Fruit fly (Drosophila melanogaster): ENCODE results near the gene CG15741.

CG15741 gene

DNA sequence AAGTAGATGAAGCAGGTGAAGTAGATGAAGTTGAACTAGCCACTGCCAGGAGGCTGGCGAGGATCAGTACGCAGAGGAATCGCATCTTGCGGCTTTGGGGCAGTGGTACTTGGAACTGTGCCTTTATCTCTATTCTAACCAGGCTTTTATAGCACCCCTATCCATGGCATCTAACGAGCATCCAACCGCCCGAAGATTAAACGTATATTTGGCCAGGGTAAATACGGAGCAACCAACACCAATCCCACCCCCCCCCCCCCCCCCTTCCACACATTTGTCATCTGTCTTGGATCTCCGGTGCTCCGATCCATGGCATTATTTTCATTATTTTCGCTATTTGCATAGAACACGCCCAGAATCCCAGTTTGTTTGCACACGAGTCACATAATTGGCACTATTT lies at the start of gene CG15741:
Gene CG15741 (minus strand): TSS at position 101 of the 400 bp plus-strand sequence.
- TF ChIP-seq noc (tag; optimal IDR thresholded peaks at IDR 0.05): no peak

DNA sequence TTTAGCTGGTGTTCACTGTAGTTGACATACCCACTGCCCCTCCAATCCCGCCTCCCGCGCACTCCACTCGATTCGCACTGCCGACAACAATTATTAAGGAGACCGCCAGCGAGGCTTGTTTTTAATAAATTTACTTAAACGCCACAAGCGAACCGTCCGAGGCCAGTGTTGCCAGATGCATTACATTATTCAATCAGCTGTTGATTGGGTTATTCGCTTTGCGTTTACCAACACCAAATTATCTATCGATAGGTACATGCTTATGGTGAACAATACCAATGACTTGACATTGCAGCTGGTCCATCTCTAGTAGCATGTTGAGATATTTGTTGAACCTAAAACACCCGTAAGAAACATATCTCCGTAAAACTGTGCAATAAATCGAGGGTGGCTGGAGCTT lies 49.1 kb upstream of the CG15741 start, which contains the start of the genes CG10353 and SelG:
Gene CG10353 (minus strand): TSS at position 187 of the 400 bp plus-strand sequence.
Gene SelG (plus strand): TSS at position 309 of the 400 bp plus-strand sequence.
- peak; percentile 32 for TF ChIP-seq noc (tag; optimal IDR thresholded peaks at IDR 0.05)

DNA sequence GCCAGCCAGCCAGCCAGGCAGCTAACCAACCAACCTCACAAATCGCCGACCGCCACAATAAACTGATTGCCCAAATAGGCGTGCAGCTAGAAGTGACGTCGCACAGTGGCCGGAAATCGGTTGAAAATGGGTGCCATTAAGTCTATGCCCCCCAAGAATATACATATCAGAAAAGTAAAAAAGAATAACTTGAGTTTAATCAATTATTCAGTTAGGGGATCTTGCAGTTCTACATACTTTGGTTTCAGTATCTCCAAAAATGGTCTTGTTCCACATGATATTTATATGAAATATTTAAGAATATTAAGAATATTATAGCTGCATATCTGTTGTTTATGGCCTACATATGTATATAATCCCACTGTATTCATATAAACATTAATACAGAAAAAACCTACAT lies 47.5 kb upstream of the CG15741 start:
- TF ChIP-seq noc (tag; optimal IDR thresholded peaks at IDR 0.05): peak; percentile 64

DNA sequence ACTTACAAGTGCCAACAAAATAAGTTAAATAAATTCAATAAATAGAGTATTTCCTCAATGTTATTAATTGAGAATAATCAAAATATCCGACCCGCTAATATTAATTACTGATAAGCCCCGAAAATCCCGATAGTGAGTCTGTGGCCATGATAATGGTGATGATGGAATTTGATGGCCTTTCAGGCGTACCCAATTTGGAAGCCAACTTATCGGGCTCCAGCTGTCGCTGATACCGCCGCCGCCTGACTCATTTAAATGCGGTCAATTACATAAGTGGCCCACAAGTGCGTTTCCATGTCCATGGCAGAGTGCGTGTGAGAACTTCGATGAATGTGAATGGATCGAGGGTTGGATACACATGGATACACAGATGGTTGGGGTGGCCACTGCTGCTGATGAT lies 46.3 kb upstream of the CG15741 start:
- TF ChIP-seq noc (tag; optimal IDR thresholded peaks at IDR 0.05): no peak

DNA sequence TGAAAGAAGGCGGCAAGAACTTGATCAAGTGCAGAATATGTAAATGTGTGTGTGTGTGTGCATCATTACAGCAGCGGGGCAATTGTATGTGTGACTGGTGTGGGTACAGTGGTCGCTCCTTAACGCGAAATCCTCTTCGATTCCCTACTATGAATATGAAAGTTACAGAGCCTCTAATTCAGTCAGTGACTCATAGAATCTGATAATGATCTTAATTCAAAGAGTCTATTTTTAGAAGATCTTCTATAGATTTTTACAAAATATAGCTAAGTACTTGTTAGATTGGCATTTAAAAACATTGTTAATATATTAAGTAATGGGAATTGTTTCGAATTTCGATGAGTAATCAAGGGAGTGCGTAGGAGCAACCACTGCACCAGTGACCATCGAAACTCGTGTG lies 44.6 kb upstream of the CG15741 start:
- TF ChIP-seq noc (tag; optimal IDR thresholded peaks at IDR 0.05): no peak

DNA sequence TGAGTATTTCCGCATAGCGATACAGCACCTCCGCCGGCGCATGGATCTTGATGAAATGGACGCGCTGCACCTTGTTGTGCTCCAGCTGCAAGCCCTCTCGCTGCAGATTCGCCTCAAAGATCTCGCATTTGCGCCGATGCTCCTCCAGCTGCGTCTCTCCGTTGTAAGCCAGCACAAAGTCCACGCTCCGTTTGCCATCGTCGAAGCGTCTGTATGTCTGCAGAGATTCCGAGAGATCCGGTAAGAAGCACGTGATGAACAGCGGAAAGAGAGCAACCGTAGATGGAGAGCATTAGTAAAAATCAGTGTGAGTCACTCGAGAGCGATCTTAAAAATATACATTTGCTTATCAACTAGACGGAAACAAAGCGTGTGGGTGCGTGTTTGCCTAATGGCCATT lies 43.9 kb upstream of the CG15741 start:
- TF ChIP-seq noc (tag; optimal IDR thresholded peaks at IDR 0.05): no peak

DNA sequence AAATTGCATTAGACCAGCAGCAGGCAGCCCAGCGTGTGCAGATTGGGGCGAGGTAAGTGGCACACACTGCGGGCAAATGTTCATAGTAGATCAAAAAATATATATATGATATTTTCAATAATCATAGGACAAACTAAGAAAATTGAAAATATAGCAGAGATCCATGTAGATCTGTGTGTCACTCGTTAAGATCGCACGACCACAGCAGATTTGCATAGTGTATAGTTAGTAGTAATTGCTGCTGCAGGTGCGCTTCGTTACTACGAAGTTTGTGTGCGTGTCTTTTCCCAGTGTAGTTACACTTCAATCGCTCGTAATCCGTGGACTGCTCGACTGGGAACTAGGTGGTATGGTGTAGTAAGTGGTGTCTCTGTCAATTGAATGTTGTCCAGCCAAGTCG lies 39.3 kb upstream of the CG15741 start, which contains the start of gene CG10352:
Gene CG10352 (minus strand): TSS at position 4 of the 400 bp plus-strand sequence.
- no peak for TF ChIP-seq noc (tag; optimal IDR thresholded peaks at IDR 0.05)

DNA sequence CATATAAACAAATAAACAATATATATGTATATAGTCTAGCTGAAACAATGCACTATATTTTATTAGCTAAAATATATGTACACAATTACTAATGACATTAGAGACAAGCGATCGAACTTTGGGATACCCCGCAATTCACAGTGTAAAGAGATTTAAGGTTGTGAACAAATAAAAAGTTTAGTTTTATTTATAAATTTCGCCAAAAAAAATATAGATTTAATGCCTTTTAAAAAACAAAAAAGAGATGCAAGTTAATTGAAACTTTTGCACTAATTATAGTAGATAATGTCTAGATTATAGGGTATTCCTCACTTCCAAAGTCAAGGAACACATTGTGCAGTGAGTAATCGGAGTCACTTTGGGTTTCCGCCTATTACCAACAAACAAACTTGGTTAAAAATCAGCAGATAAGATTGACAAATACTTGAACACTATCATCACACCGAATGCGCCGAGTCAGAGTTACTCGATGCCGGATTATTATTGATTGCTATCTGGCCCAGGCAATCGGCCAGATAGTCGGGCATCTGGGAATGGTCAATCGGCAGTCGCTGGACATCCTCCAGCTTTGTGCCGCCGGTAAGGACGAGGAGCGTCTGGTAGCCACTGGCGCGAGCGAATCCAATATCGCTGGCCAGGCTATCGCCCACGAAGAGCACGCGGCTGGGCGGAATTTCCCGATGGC lies 37.5 kb upstream of the CG15741 start:
- peak; percentile 40 for TF ChIP-seq noc (tag; optimal IDR thresholded peaks at IDR 0.05)

DNA sequence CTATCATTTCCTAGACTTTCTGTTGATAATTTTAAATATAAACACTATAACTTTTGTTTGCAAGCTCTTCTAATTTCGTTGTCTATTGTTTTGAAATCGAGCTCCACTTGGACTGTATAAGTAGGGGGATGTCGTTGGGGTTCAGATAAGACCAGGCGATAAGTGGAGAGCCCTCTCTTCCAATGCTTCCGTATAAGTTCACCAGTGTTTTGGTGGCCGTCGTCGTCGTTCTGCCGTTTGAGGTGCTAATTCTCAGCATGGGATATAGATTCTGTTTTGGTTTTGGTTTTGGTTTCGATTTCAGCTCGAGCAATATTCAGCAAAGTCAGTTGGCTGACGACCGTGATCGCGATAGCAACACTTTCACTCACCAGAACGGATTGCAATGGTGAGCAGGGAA lies 35.3 kb upstream of the CG15741 start, which contains the start of gene CG15739:
Gene CG15739 (plus strand): TSS at position 204 of the 400 bp plus-strand sequence.
- no peak for TF ChIP-seq noc (tag; optimal IDR thresholded peaks at IDR 0.05)

DNA sequence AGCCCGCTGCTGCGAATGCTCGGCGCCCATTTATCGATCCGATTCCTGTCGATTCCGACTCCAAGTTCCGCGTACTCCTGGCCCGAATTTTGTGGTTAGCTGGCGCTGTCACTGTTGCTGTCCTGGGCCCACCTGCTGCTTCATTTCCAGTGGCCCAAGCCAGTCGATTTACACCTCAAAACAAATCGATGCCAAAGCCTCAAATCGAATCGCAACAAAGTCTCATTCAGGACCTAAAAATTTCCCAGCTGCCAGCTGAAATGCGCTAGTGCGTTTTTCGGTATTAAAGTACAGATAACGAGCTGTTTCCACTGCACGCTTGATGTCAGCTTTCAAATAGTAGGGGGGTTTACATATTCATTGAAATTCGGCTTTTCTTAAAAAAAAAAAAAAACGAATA lies 34.7 kb upstream of the CG15741 start, which contains the start of gene BORCS5:
Gene BORCS5 (minus strand): TSS at position 263 of the 400 bp plus-strand sequence.
- no peak for TF ChIP-seq noc (tag; optimal IDR thresholded peaks at IDR 0.05)

DNA sequence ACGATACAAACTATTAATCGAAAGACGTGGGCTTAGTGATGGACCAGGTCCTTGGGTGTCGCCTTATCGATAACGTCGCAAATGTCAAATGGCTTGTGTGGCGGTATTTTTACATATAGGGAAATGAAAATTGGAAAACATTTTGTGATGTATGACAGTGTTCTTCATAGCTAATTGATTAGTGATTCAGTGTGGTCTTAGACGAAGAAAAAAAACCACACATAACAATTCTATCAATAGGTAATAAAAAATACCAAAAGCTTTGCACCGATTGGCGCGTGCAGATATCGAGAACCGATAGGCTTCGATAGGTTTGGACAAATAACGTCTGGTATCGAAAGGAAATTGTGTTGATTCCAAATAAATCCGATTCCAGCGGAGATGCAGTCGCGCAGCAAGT lies 31.0 kb upstream of the CG15741 start, which contains the start of the genes Nrd1 and CG1847:
Gene Nrd1 (minus strand): TSS at position 28 of the 400 bp plus-strand sequence.
Gene CG1847 (plus strand): TSS at position 305 of the 400 bp plus-strand sequence.
- no peak for TF ChIP-seq noc (tag; optimal IDR thresholded peaks at IDR 0.05)

DNA sequence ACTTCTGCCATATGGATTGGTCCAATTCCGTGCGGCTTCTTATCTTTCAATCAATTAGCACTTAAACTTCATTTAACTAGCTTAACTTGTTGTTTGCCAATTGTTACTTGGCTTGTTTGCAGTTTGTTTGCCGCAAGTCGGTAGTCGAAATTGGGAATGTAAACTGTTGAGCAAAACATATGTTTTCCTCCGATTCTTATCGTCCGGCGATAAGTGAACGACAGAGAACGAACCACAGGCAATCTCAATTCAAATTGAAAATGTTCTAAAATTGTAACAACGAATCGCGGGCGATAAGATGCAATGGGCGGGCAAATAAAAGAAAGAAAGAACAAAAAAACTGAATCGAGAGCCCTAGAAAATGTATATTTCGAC lies 20.6 kb upstream of the CG15741 start:
- no peak for TF ChIP-seq noc (tag; optimal IDR thresholded peaks at IDR 0.05)

DNA sequence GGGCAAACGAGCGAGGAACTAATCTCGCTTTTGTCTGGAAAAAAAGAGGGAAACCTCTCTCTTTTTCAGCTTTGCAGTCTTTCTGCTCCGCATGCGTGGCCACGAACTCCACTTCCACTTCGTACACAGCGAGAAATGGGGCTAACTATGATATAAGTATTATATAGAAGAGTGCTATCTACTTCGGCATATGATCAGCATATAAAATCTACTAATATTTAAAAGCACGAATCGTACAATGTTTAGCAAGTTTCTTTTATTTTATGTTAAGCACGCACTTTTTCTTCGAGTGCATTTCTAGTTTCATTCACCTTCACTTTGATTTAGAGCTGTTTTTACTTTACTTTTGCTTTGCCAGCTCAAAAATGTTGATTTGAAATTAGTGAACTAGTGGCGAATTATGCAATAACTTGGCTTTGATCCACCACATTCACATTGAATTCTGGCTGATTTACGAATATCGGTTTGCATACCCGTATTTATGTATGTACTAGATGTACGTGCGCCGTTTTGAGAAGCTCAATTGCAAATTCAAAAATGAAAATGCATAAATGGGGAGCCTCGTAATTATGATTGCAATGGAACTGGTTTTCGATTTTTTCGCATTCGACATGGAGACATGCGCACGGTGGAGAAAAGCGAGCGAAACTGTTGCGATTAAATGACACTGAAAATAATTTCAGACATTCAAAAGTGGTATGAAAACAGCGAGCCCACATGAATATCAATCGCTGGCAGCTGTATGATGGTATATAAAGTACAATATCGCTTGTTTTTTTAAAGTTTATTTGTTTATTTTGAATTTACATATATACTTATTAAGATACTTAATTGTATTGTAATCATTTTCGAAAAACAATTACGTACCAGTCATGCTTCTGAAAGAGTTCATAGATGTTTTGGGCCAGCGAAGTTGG lies 20.0 kb upstream of the CG15741 start:
- peak; percentile 77 for TF ChIP-seq noc (tag; optimal IDR thresholded peaks at IDR 0.05)

DNA sequence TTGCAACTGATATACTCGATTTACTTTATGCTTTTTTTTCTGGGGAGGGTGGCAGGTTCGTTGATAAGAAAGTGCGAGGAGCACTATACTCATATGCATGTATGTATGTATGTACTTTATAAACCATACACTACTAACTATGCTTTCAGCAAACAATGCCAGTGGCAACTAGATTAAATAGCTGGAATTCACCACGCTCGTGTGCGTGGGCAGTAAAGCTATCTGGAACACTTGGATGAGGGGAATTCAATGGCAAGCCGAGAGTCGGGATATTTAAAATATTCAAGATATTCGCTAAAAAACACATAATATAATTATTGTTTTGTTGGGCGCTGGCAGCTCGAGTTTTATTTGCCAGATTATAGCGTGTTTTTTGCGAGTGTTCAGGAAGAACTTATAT lies 19.0 kb upstream of the CG15741 start:
- TF ChIP-seq noc (tag; optimal IDR thresholded peaks at IDR 0.05): no peak

DNA sequence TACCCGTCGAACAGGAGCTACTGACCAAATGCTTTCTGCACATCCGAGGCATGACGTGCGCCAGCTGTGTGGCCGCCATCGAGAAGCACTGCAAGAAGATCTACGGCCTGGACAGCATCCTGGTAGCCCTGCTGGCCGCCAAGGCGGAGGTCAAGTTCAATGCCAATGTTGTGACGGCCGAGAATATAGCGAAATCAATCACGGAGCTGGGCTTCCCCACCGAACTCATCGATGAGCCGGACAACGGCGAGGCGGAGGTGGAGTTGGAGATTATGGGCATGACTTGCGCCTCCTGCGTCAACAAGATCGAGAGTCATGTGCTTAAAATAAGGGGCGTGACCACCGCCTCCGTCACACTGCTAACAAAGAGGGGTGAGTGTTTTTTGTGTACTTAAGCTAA lies 18.1 kb upstream of the CG15741 start:
- no peak for TF ChIP-seq noc (tag; optimal IDR thresholded peaks at IDR 0.05)

DNA sequence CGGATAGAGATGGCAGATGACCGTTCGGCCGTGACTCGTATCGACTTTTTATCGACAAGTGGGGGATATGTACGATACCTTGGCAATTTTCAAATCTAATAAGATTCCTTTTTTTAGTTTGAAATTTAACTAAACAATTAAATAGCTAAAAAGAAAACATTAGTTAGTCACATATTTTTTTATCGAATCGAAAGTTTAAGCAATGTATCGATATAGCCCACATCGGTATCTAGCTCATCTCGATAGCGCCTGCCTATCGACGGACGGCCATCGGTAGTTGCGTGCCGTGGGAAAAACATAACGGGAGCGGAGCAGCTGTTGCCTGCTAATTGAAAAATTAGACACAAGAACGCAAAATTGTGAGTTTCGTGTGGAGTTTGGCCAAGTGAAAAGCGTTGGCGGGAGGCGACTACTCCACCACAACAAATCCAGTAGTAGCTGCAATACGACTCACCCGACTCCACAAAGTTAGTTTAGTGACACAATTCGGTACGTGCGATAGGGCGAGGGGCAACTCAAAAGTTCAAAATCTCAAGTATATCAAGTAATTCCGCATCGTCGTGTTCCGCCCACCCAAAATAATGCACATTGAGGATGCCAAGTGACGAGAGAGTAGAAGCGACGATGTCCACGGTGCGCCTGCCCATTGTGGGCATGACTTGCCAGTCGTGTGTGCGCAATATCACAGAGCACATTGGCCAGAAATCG lies 17.1 kb upstream of the CG15741 start, which contains the start of the genes CG10347 and ATP7:
Gene CG10347 (minus strand): TSS at position 174 of the 708 bp plus-strand sequence.
Gene ATP7 (plus strand): TSS at position 265 of the 708 bp plus-strand sequence.
- peak; percentile 30 for TF ChIP-seq noc (tag; optimal IDR thresholded peaks at IDR 0.05)
